Worm (Caenorhabditis elegans) whole organism, L4 larva: ENCODE measurements around the gene str-81.

Experiments
- Y75B8A.6 ChIP-seq: fragments of 200-800 bp; sonication (Bioruptor generic); IDR thresholded peaks from 2 replicates; pipeline ENCODE4 v1.3.6; 2022; ENCODE audit warnings: missing genetic modification reagents, missing genetic modification characterization, missing compliant biosample characterization
- nhr-10 ChIP-seq: fragments of 150-350 bp; optimal IDR thresholded peaks from 2 replicates; lab custom pipeline; 2014; ENCODE audit warnings: missing biosample characterization, missing genetic modification characterization
- pqm-1 ChIP-seq: sonication (generic microtip); optimal IDR thresholded peaks from 2 replicates; lab custom pipeline; 2017; ENCODE audit warnings: missing biosample characterization, missing genetic modification characterization

- TF ChIP-seq Y75B8A.6 (GFP tag; lab: Robert Waterston, UW): no peak
- TF ChIP-seq nhr-10 (tag; lab: Kevin White, UChicago): no peak
- TF ChIP-seq pqm-1 (tag; lab: Kevin White, UChicago): no peak
Observed at ce11 chrV:19297510-19297909, 46.6 kb upstream of the str-81 start, which contains the start of gene fbxb-60.
